Fruit fly (Drosophila melanogaster) whole organism, embryonic: ENCODE measurements around the gene Bgb.

Experiments
- CG11504 ChIP-seq: fragments of 200-800 bp; sonication (Bioruptor generic); optimal IDR thresholded peaks from 3 replicates; lab custom pipeline; 2019; ENCODE audit warnings: missing biosample characterization, mild to moderate bottlenecking, missing genetic modification characterization, moderate library complexity
- CG13894 ChIP-seq: fragments of 200-800 bp; sonication (Bioruptor generic); optimal IDR thresholded peaks from 3 replicates; lab custom pipeline; 2018; ENCODE audit warnings: missing biosample characterization, mild to moderate bottlenecking, missing genetic modification characterization, moderate library complexity
- CG34376 ChIP-seq: fragments of 200-800 bp; sonication (Bioruptor generic); optimal IDR thresholded peaks from 2 replicates; lab custom pipeline; 2018; ENCODE audit warnings: missing biosample characterization, mild to moderate bottlenecking, missing genetic modification characterization
- CG7839 ChIP-seq: fragments of 200-800 bp; sonication (Bioruptor generic); optimal IDR thresholded peaks from 3 replicates; lab custom pipeline; 2018; ENCODE audit warnings: missing biosample characterization, mild to moderate bottlenecking, missing genetic modification characterization, moderate library complexity
- CG9817 ChIP-seq: fragments of 200-800 bp; sonication (Bioruptor generic); optimal IDR thresholded peaks from 2 replicates; lab custom pipeline; 2018; ENCODE audit warnings: missing biosample characterization, mild to moderate bottlenecking, missing genetic modification characterization, moderate library complexity
- Deaf1 ChIP-seq: fragments of 200-800 bp; optimal IDR thresholded peaks from 3 replicates; lab custom pipeline; 2019; ENCODE audit warnings: missing biosample characterization, mild to moderate bottlenecking, missing genetic modification characterization, moderate library complexity
- MTF-1 ChIP-seq: fragments of 200-800 bp; sonication (Bioruptor generic); optimal IDR thresholded peaks from 2 replicates; lab custom pipeline; 2018; ENCODE audit warnings: missing biosample characterization, mild to moderate bottlenecking, missing genetic modification characterization, borderline replicate concordance
- Spps ChIP-seq: fragments of 200-800 bp; sonication (Bioruptor generic); optimal IDR thresholded peaks from 2 replicates; lab custom pipeline; 2018; ENCODE audit warnings: missing biosample characterization, mild to moderate bottlenecking, missing genetic modification characterization
- ci ChIP-seq: fragments of 200-800 bp; sonication (Bioruptor generic); IDR thresholded peaks from 3 replicates; pipeline ENCODE4 v1.3.6; 2022; ENCODE audit warnings: missing biosample characterization, missing genetic modification characterization
- lbe ChIP-seq: fragments of 200-800 bp; sonication (Bioruptor generic); optimal IDR thresholded peaks from 2 replicates; lab custom pipeline; 2016; ENCODE audit warnings: missing biosample characterization, mild to moderate bottlenecking, missing genetic modification characterization
- rib ChIP-seq: fragments of 200-800 bp; sonication (Bioruptor generic); IDR thresholded peaks from 2 replicates; pipeline ENCODE4 v1.3.6; 2022; ENCODE audit warnings: missing biosample characterization, missing genetic modification characterization
- sens-2 ChIP-seq: fragments of 200-800 bp; sonication (Bioruptor generic); IDR thresholded peaks from 2 replicates; pipeline ENCODE4 v1.3.6; 2022; ENCODE audit warnings: missing biosample characterization, missing genetic modification characterization
- slbo ChIP-seq: fragments of 200-800 bp; sonication (Bioruptor generic); IDR thresholded peaks from 2 replicates; pipeline ENCODE4 v1.3.6; 2022; ENCODE audit warnings: missing biosample characterization, missing genetic modification characterization
- zfh1 ChIP-seq: fragments of 200-800 bp; sonication (Bioruptor generic); IDR thresholded peaks from 3 replicates; pipeline ENCODE4 v1.3.6; 2022; ENCODE audit warnings: missing biosample characterization, missing genetic modification characterization

Gene Bgb

dm6 chr3L:1688569-1688968 is 49.1 kb downstream of the Bgb start:
- TF ChIP-seq slbo (GFP tag; lab: Robert Waterston, UW) (0 out of 2 replicates have a peak, but pooled peaks have one; percentile 14), Deaf1 (peak; percentile 92), sens-2 (no peak), rib (GFP tag; lab: Robert Waterston, UW) (peak; percentile 41; the same call in 1 of the 2 replicates), lbe (no peak), CG34376 (GFP tag; lab: Kevin White, UChicago) (no peak), zfh1 (0 out of 3 replicates have a peak, but pooled peaks have one; percentile 23), CG7839 (no peak), CG13894 (tag; lab: Kevin White, UChicago) (peak; percentile 54), CG11504 (tag; lab: Kevin White, UChicago) (peak; percentile 97), CG9817 (no peak), Spps (no peak), MTF-1 (GFP tag; lab: Kevin White, UChicago) (no peak), ci (GFP tag; lab: Robert Waterston, UW) (0 out of 3 replicates have a peak, but pooled peaks have one; percentile 34)
